Worm (Caenorhabditis elegans) whole organism, young adult: ENCODE measurements around the gene rpia-1.

ENCODE experiments used
- B0035.1 ChIP-seq: sonication (generic microtip); optimal IDR thresholded peaks from 2 replicates; lab custom pipeline; 2016; ENCODE audit warnings: missing genetic modification characterization, mild to moderate bottlenecking, missing compliant biosample characterization, missing genotype, missing genetic modification reagents
- C06A6.2 ChIP-seq: fragments of 200-800 bp; sonication (Bioruptor generic); conservative IDR thresholded peaks from 2 replicates; pipeline ENCODE4 v1.3.6; 2022; ENCODE audit warnings: missing genetic modification characterization, missing compliant biosample characterization
- C17E4.6 ChIP-seq: fragments of 200-800 bp; sonication (Bioruptor generic); IDR thresholded peaks from 2 replicates; pipeline ENCODE4 v1.3.6; 2022; ENCODE audit warnings: missing genetic modification reagents, missing genetic modification characterization, missing compliant biosample characterization
- D2030.7 ChIP-seq: fragments of 200-800 bp; sonication (Bioruptor generic); IDR thresholded peaks from 2 replicates; pipeline ENCODE4 v1.3.6; 2022; ENCODE audit warnings: missing genetic modification reagents, missing genetic modification characterization, missing compliant biosample characterization
- F37B4.10 ChIP-seq: fragments of 200-800 bp; sonication (Bioruptor generic); IDR thresholded peaks from 2 replicates; pipeline ENCODE4 v1.3.6; 2022; ENCODE audit warnings: missing genetic modification characterization, missing compliant biosample characterization
- F49E8.2 ChIP-seq: sonication (generic microtip); optimal IDR thresholded peaks from 3 replicates; lab custom pipeline; 2017; ENCODE audit warnings: missing genetic modification characterization, mild to moderate bottlenecking, missing compliant biosample characterization, antibody characterized with exemption, moderate library complexity; ENCODE audit not compliant: insufficient read depth
- F52B5.7 ChIP-seq: sonication (generic microtip); optimal IDR thresholded peaks from 2 replicates; lab custom pipeline; 2016; ENCODE audit warnings: mild to moderate bottlenecking, missing genetic modification characterization, missing compliant biosample characterization
- F55B11.4 ChIP-seq: sonication (generic microtip); optimal IDR thresholded peaks from 2 replicates; lab custom pipeline; 2016; ENCODE audit warnings: missing compliant biosample characterization, missing genetic modification characterization, borderline replicate concordance; ENCODE audit not compliant: insufficient read depth
- F57A8.1 ChIP-seq: fragments of 200-800 bp; sonication (Bioruptor generic); optimal IDR thresholded peaks from 2 replicates; lab custom pipeline; 2018; ENCODE audit warnings: mild to moderate bottlenecking, missing genetic modification characterization, moderate library complexity, missing compliant biosample characterization
- K12H6.12 ChIP-seq: fragments of 200-800 bp; sonication (Bioruptor generic); optimal IDR thresholded peaks from 2 replicates; lab custom pipeline; 2018; ENCODE audit warnings: mild to moderate bottlenecking, missing genetic modification characterization, missing compliant biosample characterization
- T26A5.8 ChIP-seq: sonication (generic microtip); optimal IDR thresholded peaks from 2 replicates; lab custom pipeline; 2016; ENCODE audit warnings: missing genetic modification characterization, missing compliant biosample characterization
- Y67H2A.10 ChIP-seq: fragments of 200-800 bp; sonication (Bioruptor generic); conservative IDR thresholded peaks from 2 replicates; pipeline ENCODE4 v1.3.6; 2022; ENCODE audit warnings: missing genetic modification reagents, missing genetic modification characterization, missing compliant biosample characterization
- Y79H2A.3 ChIP-seq: fragments of 200-800 bp; sonication (Bioruptor generic); conservative IDR thresholded peaks from 2 replicates; pipeline ENCODE4 v1.3.6; 2022; ENCODE audit warnings: missing genetic modification reagents, missing genetic modification characterization, missing compliant biosample characterization
- ZK185.1 ChIP-seq: sonication (generic microtip); optimal IDR thresholded peaks from 2 replicates; lab custom pipeline; 2016; ENCODE audit warnings: mild to moderate bottlenecking, missing genetic modification characterization, missing compliant biosample characterization; ENCODE audit not compliant: poor library complexity, severe bottlenecking
- akir-1 ChIP-seq: fragments of 200-800 bp; sonication (Bioruptor generic); optimal IDR thresholded peaks from 2 replicates; lab custom pipeline; 2018; ENCODE audit warnings: mild to moderate bottlenecking, missing genetic modification characterization, moderate library complexity, missing compliant biosample characterization
- aptf-2 ChIP-seq: fragments of 200-800 bp; sonication (Bioruptor generic); conservative IDR thresholded peaks from 2 replicates; pipeline ENCODE4 v1.3.6; 2022; ENCODE audit warnings: missing genetic modification reagents, missing genetic modification characterization, missing compliant biosample characterization
- aptf-3 ChIP-seq: fragments of 200-800 bp; sonication (Bioruptor generic); IDR thresholded peaks from 2 replicates; pipeline ENCODE4 v1.3.6; 2022; ENCODE audit warnings: missing genetic modification characterization, missing compliant biosample characterization
- atf-7 ChIP-seq: sonication (generic microtip); optimal IDR thresholded peaks from 2 replicates; lab custom pipeline; 2017; ENCODE audit warnings: mild to moderate bottlenecking, missing genetic modification characterization, missing compliant biosample characterization
- ccch-3 ChIP-seq: fragments of 200-800 bp; sonication (Bioruptor generic); optimal IDR thresholded peaks from 2 replicates; lab custom pipeline; 2018; ENCODE audit warnings: mild to moderate bottlenecking, missing genetic modification characterization, missing compliant biosample characterization
- ceh-100 ChIP-seq: fragments of 200-800 bp; sonication (Bioruptor generic); IDR thresholded peaks from 2 replicates; pipeline ENCODE4 v1.3.6; 2022; ENCODE audit warnings: missing genetic modification reagents, missing genetic modification characterization, missing compliant biosample characterization
- ceh-27 ChIP-seq: fragments of 200-800 bp; sonication (Bioruptor generic); optimal IDR thresholded peaks from 2 replicates; lab custom pipeline; 2018; ENCODE audit warnings: mild to moderate bottlenecking, missing genetic modification characterization, moderate library complexity, missing compliant biosample characterization
- dpff-1 ChIP-seq: sonication (generic microtip); optimal IDR thresholded peaks from 2 replicates; lab custom pipeline; 2017; ENCODE audit warnings: mild to moderate bottlenecking, missing genetic modification characterization, missing compliant biosample characterization
- dpl-1 ChIP-seq: fragments of 150-350 bp; optimal IDR thresholded peaks from 2 replicates; lab custom pipeline; 2014; ENCODE audit warnings: missing biosample characterization, missing genetic modification reagents, missing genetic modification characterization
- hmg-20 ChIP-seq: fragments of 200-800 bp; sonication (Bioruptor generic); IDR thresholded peaks from 2 replicates; pipeline ENCODE4 v1.3.6; 2022; ENCODE audit warnings: missing genetic modification reagents, missing genetic modification characterization, missing compliant biosample characterization
- hrde-1 ChIP-seq: sonication (generic microtip); optimal IDR thresholded peaks from 2 replicates; lab custom pipeline; 2016; ENCODE audit warnings: missing genetic modification characterization, mild to moderate bottlenecking, missing compliant biosample characterization, moderate library complexity, missing genotype, missing genetic modification reagents, borderline replicate concordance
- hsf-1 ChIP-seq: fragments of 200-800 bp; sonication (Bioruptor generic); IDR thresholded peaks from 2 replicates; pipeline ENCODE4 v1.3.6; 2022; ENCODE audit warnings: missing genetic modification reagents, missing genetic modification characterization, missing compliant biosample characterization
- lag-1 ChIP-seq: fragments of 200-800 bp; sonication (Bioruptor generic); IDR thresholded peaks from 2 replicates; pipeline ENCODE4 v1.3.6; 2022; ENCODE audit warnings: missing genetic modification reagents, missing genetic modification characterization, missing compliant biosample characterization
- let-526 ChIP-seq: fragments of 200-800 bp; sonication (Bioruptor generic); IDR thresholded peaks from 2 replicates; pipeline ENCODE4 v1.3.6; 2022; ENCODE audit warnings: missing genetic modification reagents, missing genetic modification characterization, missing compliant biosample characterization
- lin-26 ChIP-seq: fragments of 200-800 bp; sonication (Bioruptor generic); IDR thresholded peaks from 2 replicates; pipeline ENCODE4 v1.3.6; 2022; ENCODE audit warnings: missing genetic modification reagents, missing genetic modification characterization, missing compliant biosample characterization
- lin-54 ChIP-seq: fragments of 200-800 bp; sonication (Bioruptor generic); optimal IDR thresholded peaks from 2 replicates; lab custom pipeline; 2018; ENCODE audit warnings: mild to moderate bottlenecking, missing genetic modification characterization, missing compliant biosample characterization
- lir-1 ChIP-seq: fragments of 200-800 bp; sonication (Bioruptor generic); conservative IDR thresholded peaks from 2 replicates; pipeline ENCODE4 v1.3.6; 2022; ENCODE audit warnings: missing genetic modification reagents, missing genetic modification characterization, missing compliant biosample characterization
- lsy-27 ChIP-seq: sonication (generic microtip); optimal IDR thresholded peaks from 2 replicates; lab custom pipeline; 2017; ENCODE audit warnings: missing genetic modification characterization, mild to moderate bottlenecking, missing compliant biosample characterization, antibody characterized with exemption, missing genotype, borderline replicate concordance; ENCODE audit not compliant: insufficient read depth
- madf-10 ChIP-seq: sonication (generic microtip); optimal IDR thresholded peaks from 2 replicates; lab custom pipeline; 2016; ENCODE audit warnings: mild to moderate bottlenecking, missing genetic modification characterization, missing compliant biosample characterization
- madf-3 ChIP-seq: fragments of 200-800 bp; sonication (Bioruptor generic); IDR thresholded peaks from 2 replicates; pipeline ENCODE4 v1.3.6; 2022; ENCODE audit warnings: missing genetic modification reagents, missing genetic modification characterization, missing compliant biosample characterization
- madf-6 ChIP-seq: fragments of 200-800 bp; sonication (Bioruptor generic); IDR thresholded peaks from 2 replicates; pipeline ENCODE4 v1.3.6; 2022; ENCODE audit warnings: missing genetic modification reagents, missing genetic modification characterization, missing compliant biosample characterization
- mcd-1 ChIP-seq: fragments of 200-800 bp; sonication (Bioruptor generic); IDR thresholded peaks from 2 replicates; pipeline ENCODE4 v1.3.6; 2022; ENCODE audit warnings: missing genetic modification reagents, missing genetic modification characterization, missing compliant biosample characterization
- nfya-1 ChIP-seq: sonication (generic microtip); optimal IDR thresholded peaks from 2 replicates; lab custom pipeline; 2017; ENCODE audit warnings: antibody characterized with exemption, missing compliant biosample characterization, missing genetic modification characterization, borderline replicate concordance; ENCODE audit not compliant: insufficient read depth
- nhr-120 ChIP-seq: fragments of 200-800 bp; sonication (Bioruptor generic); IDR thresholded peaks from 2 replicates; pipeline ENCODE4 v1.3.6; 2022; ENCODE audit warnings: missing genetic modification characterization, missing compliant biosample characterization
- nhr-179 ChIP-seq: sonication (generic microtip); optimal IDR thresholded peaks from 2 replicates; lab custom pipeline; 2016; ENCODE audit warnings: mild to moderate bottlenecking, missing genetic modification characterization, missing compliant biosample characterization
- nhr-27 ChIP-seq: fragments of 200-800 bp; sonication (Bioruptor generic); optimal IDR thresholded peaks from 2 replicates; lab custom pipeline; 2018; ENCODE audit warnings: mild to moderate bottlenecking, missing genetic modification characterization, moderate library complexity, missing compliant biosample characterization
- nhr-90 ChIP-seq: sonication (generic microtip); optimal IDR thresholded peaks from 2 replicates; lab custom pipeline; 2016; ENCODE audit warnings: missing genotype, mild to moderate bottlenecking, missing genetic modification characterization, missing compliant biosample characterization
- pha-4 ChIP-seq: fragments of 150-350 bp; sonication (generic microtip); optimal IDR thresholded peaks from 2 replicates; lab custom pipeline; 2014; ENCODE audit warnings: missing biosample characterization, missing genetic modification reagents, missing genetic modification characterization
- rcor-1 ChIP-seq: fragments of 200-800 bp; sonication (Bioruptor generic); IDR thresholded peaks from 2 replicates; pipeline ENCODE4 v1.3.6; 2022; ENCODE audit warnings: missing genetic modification reagents, missing genetic modification characterization, missing compliant biosample characterization
- rec-8 ChIP-seq, 2 experiments: sonication (generic microtip); optimal IDR thresholded peaks; 2 replicates each; lab custom pipeline; 2016; ENCODE audit warnings: mild to moderate bottlenecking in 2 of 2, missing genetic modification characterization in 2 of 2, missing genetic modification reagents in 2 of 2, missing genotype in 2 of 2, missing biosample characterization in 1 of 2, missing compliant biosample characterization in 1 of 2, moderate library complexity in 1 of 2
- unc-62 ChIP-seq: fragments of 150-350 bp; optimal IDR thresholded peaks from 2 replicates; lab custom pipeline; 2014; ENCODE audit warnings: missing biosample characterization, missing genetic modification reagents, missing genetic modification characterization
- xnd-1 ChIP-seq: sonication (generic microtip); optimal IDR thresholded peaks from 2 replicates; lab custom pipeline; 2016; ENCODE audit warnings: missing genotype, missing genetic modification reagents, missing genetic modification characterization, missing compliant biosample characterization
- zim-3 ChIP-seq: sonication (generic microtip); optimal IDR thresholded peaks from 2 replicates; lab custom pipeline; 2017; ENCODE audit warnings: mild to moderate bottlenecking, missing genetic modification characterization, moderate library complexity, missing compliant biosample characterization
- ztf-18 ChIP-seq: sonication (generic microtip); optimal IDR thresholded peaks from 2 replicates; lab custom pipeline; 2016; ENCODE audit warnings: missing genotype, mild to moderate bottlenecking, missing genetic modification characterization, missing compliant biosample characterization

Gene rpia-1

DNA sequence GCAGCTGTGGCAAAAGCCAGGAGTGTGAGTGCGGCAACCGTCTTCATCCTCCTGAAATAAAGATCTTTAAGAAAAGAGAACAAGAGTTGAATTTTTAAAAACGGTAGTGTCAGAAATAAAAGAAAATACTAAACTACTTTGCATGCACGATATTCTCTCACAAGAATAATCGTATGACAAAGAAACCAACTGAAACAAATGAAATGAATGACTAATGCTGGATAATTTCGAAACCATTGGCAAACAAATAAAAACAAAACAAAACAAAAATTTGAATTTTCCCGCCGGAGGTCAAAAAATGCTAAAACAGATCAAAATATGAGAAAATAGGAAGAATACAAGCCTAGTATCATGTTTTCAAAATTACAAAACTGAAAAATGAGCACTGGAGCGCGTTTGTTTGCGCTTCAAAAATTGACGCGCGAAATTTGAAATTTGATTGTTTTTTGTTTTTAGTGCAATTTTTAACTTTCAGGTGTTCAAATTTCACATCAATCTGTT is 18.9 kb upstream of the rpia-1 start, which contains the start of gene cpg-2 (continued):
- no peak for TF ChIP-seq dpff-1 (tag; lab: Kevin White, UChicago)
- TF ChIP-seq F55B11.4, result no peak
- no peak for TF ChIP-seq ceh-27 (GFP tag; lab: Kevin White, UChicago)
- TF ChIP-seq F57A8.1 (GFP tag; lab: Kevin White, UChicago), result no peak
- TF ChIP-seq ZK185.1, result no peak
- peak; percentile 76 for TF ChIP-seq lir-1 (GFP tag; lab: Robert Waterston, UW)
- TF ChIP-seq pha-4 (tag; lab: Kevin White, UChicago), result no peak
- peak; percentile 98 for TF ChIP-seq D2030.7 (GFP tag; lab: Robert Waterston, UW)
- TF ChIP-seq K12H6.12 (tag; lab: Kevin White, UChicago), result no peak
- TF ChIP-seq nfya-1 (tag; lab: Kevin White, UChicago), result no peak
- TF ChIP-seq T26A5.8 (tag; lab: Kevin White, UChicago), result no peak
- no peak for TF ChIP-seq lsy-27
- peak; percentile 97 for TF ChIP-seq xnd-1 (tag; lab: Kevin White, UChicago)
- no peak for TF ChIP-seq atf-7 (tag; lab: Kevin White, UChicago)
- peak; percentile 95 for TF ChIP-seq F49E8.2 (tag; lab: Kevin White, UChicago)
- peak; percentile 91 for TF ChIP-seq rcor-1
- TF ChIP-seq zim-3 (tag; lab: Kevin White, UChicago), result no peak
- TF ChIP-seq hmg-20 (GFP tag; lab: Robert Waterston, UW), result no peak
- no peak for TF ChIP-seq B0035.1 (tag; lab: Kevin White, UChicago)
- no peak for TF ChIP-seq akir-1 (GFP tag; lab: Kevin White, UChicago)
- peak; percentile 81 for TF ChIP-seq mcd-1 (GFP tag; lab: Robert Waterston, UW)
- TF ChIP-seq Y67H2A.10 (GFP tag; lab: Robert Waterston, UW), result no peak
- no peak for TF ChIP-seq nhr-90 (tag; lab: Kevin White, UChicago)
- no peak for TF ChIP-seq ccch-3 (GFP tag; lab: Kevin White, UChicago)
- TF ChIP-seq madf-3 (GFP tag; lab: Robert Waterston, UW), result peak; percentile 91
- peak; percentile 100 for TF ChIP-seq madf-6 (GFP tag; lab: Robert Waterston, UW)
- no peak for TF ChIP-seq lag-1 (GFP tag; lab: Robert Waterston, UW)
- peak; percentile 50 for TF ChIP-seq hrde-1 (tag; lab: Kevin White, UChicago)
- TF ChIP-seq Y79H2A.3 (GFP tag; lab: Robert Waterston, UW), result 0 out of 2 replicates have a peak, but pooled peaks have one; percentile 67
- no peak for TF ChIP-seq C06A6.2 (GFP tag; lab: Robert Waterston, UW)
- no peak for TF ChIP-seq rec-8 (tag; optimal IDR thresholded peaks at IDR 0.05; lab: Kevin White, UChicago)
- no peak for TF ChIP-seq nhr-120 (GFP tag; lab: Robert Waterston, UW)
- no peak for TF ChIP-seq lin-26 (GFP tag; lab: Robert Waterston, UW)
- TF ChIP-seq madf-10, result no peak
- no peak for TF ChIP-seq unc-62 (GFP tag; lab: Kevin White, UChicago)
- no peak for TF ChIP-seq let-526 (GFP tag; lab: Robert Waterston, UW)
- TF ChIP-seq ztf-18 (tag; lab: Kevin White, UChicago), result peak; percentile 21
- TF ChIP-seq aptf-3 (GFP tag; lab: Robert Waterston, UW), result no peak
- no peak for TF ChIP-seq F52B5.7
- TF ChIP-seq aptf-2 (GFP tag; lab: Robert Waterston, UW), result no peak
- peak; percentile 86 for TF ChIP-seq hsf-1 (GFP tag; lab: Robert Waterston, UW)
- TF ChIP-seq F37B4.10 (GFP tag; lab: Robert Waterston, UW), result no peak
- TF ChIP-seq C17E4.6, result peak; percentile 78; the same call in 1 of the 2 replicates
- TF ChIP-seq lin-54 (GFP tag; lab: Kevin White, UChicago), result peak; percentile 96
- TF ChIP-seq nhr-27 (tag; lab: Kevin White, UChicago), result no peak
- TF ChIP-seq dpl-1 (GFP tag; lab: Kevin White, UChicago), result peak; percentile 95
- no peak for TF ChIP-seq ceh-100 (GFP tag; lab: Robert Waterston, UW)
- no peak for TF ChIP-seq nhr-179 (tag; lab: Kevin White, UChicago)
